Fruit fly (Drosophila melanogaster) whole organism, embryonic: ENCODE data around the gene scny.

ENCODE experiments used
- Atf3 ChIP-seq: fragments of 200-800 bp; sonication (Bioruptor generic); optimal IDR thresholded peaks from 3 replicates; lab custom pipeline; 2016; ENCODE audit warnings: missing biosample characterization, missing genetic modification characterization
- Bteb2 ChIP-seq: fragments of 200-800 bp; sonication (Bioruptor generic); optimal IDR thresholded peaks from 2 replicates; lab custom pipeline; 2016; ENCODE audit warnings: missing biosample characterization, missing genetic modification characterization
- CG10274 ChIP-seq: fragments of 200-800 bp; sonication (Bioruptor generic); optimal IDR thresholded peaks from 3 replicates; lab custom pipeline; 2017; ENCODE audit warnings: missing biosample characterization, mild to moderate bottlenecking, missing genetic modification characterization
- CG10321 ChIP-seq: fragments of 200-800 bp; sonication (Bioruptor generic); IDR thresholded peaks from 2 replicates; pipeline ENCODE4 v1.3.6; 2022; ENCODE audit warnings: missing biosample characterization, missing genetic modification characterization
- CG11398 ChIP-seq: fragments of 200-800 bp; sonication (Bioruptor generic); optimal IDR thresholded peaks from 2 replicates; lab custom pipeline; 2016; ENCODE audit warnings: missing biosample characterization, missing genetic modification characterization
- CG11723 ChIP-seq: fragments of 200-800 bp; sonication (Bioruptor generic); optimal IDR thresholded peaks from 2 replicates; lab custom pipeline; 2017; ENCODE audit warnings: missing biosample characterization, mild to moderate bottlenecking, missing genetic modification characterization
- CG12236 ChIP-seq: fragments of 200-800 bp; sonication (Bioruptor generic); optimal IDR thresholded peaks from 2 replicates; lab custom pipeline; 2016; ENCODE audit warnings: missing biosample characterization, missing genetic modification characterization
- CG14667 ChIP-seq: fragments of 200-800 bp; sonication (Bioruptor generic); IDR thresholded peaks from 2 replicates; pipeline ENCODE4 v1.3.6; 2022; ENCODE audit warnings: missing biosample characterization, missing genetic modification characterization
- CG14710 ChIP-seq: fragments of 200-800 bp; sonication (Bioruptor generic); optimal IDR thresholded peaks from 3 replicates; lab custom pipeline; 2019; ENCODE audit warnings: missing biosample characterization, mild to moderate bottlenecking, missing genetic modification characterization, moderate library complexity
- CG16779 ChIP-seq: fragments of 200-800 bp; sonication (Bioruptor generic); IDR thresholded peaks from 2 replicates; pipeline ENCODE4 v1.3.6; 2022; ENCODE audit warnings: missing biosample characterization, missing genetic modification characterization
- CG18011 ChIP-seq: fragments of 200-800 bp; sonication (Bioruptor generic); optimal IDR thresholded peaks from 2 replicates; lab custom pipeline; 2017; ENCODE audit warnings: missing biosample characterization, missing genetic modification characterization, mild to moderate bottlenecking, moderate library complexity, missing genotype
- CG30431 ChIP-seq: fragments of 200-800 bp; sonication (Bioruptor generic); optimal IDR thresholded peaks from 2 replicates; lab custom pipeline; 2017; ENCODE audit warnings: missing biosample characterization, missing genetic modification characterization
- CG6272 ChIP-seq: fragments of 200-800 bp; sonication (Bioruptor generic); IDR thresholded peaks from 2 replicates; pipeline ENCODE4 v1.3.6; 2022; ENCODE audit warnings: missing biosample characterization, missing genetic modification characterization
- CG6654 ChIP-seq: fragments of 200-800 bp; sonication (Bioruptor generic); optimal IDR thresholded peaks from 2 replicates; lab custom pipeline; 2017; ENCODE audit warnings: missing biosample characterization, mild to moderate bottlenecking, missing genetic modification characterization
- CG8359 ChIP-seq: fragments of 200-800 bp; sonication (Bioruptor generic); optimal IDR thresholded peaks from 2 replicates; lab custom pipeline; 2017; ENCODE audit warnings: missing biosample characterization, mild to moderate bottlenecking, missing genetic modification characterization, borderline replicate concordance
- CG9797 ChIP-seq: fragments of 200-800 bp; sonication (Bioruptor generic); optimal IDR thresholded peaks from 3 replicates; lab custom pipeline; 2018; ENCODE audit warnings: missing biosample characterization, mild to moderate bottlenecking, missing genetic modification characterization
- Chrac-16 ChIP-seq: fragments of 200-800 bp; sonication (Bioruptor generic); optimal IDR thresholded peaks from 3 replicates; lab custom pipeline; 2016; ENCODE audit warnings: missing biosample characterization, missing genetic modification characterization
- D ChIP-seq, 2 experiments: fragments of 200-800 bp in 1 of 2; fragments of >200 bp in 1 of 2; sonication (Bioruptor generic) in 1 of 2; optimal IDR thresholded peaks; 2 replicates in 1 of 2; 3 replicates in 1 of 2; lab custom pipeline; 2017; ENCODE audit warnings: mild to moderate bottlenecking in 1 of 2, missing biosample characterization in 1 of 2, missing genetic modification characterization in 1 of 2, missing genetic modification reagents in 1 of 2
- D19B ChIP-seq: fragments of 200-800 bp; sonication (Bioruptor generic); optimal IDR thresholded peaks from 2 replicates; lab custom pipeline; 2017; ENCODE audit warnings: missing biosample characterization, mild to moderate bottlenecking, missing genetic modification characterization
- Deaf1 ChIP-seq: fragments of 200-800 bp; optimal IDR thresholded peaks from 3 replicates; lab custom pipeline; 2019; ENCODE audit warnings: missing biosample characterization, mild to moderate bottlenecking, missing genetic modification characterization, moderate library complexity
- Dip2 ChIP-seq: fragments of 200-800 bp; sonication (Bioruptor generic); IDR thresholded peaks from 2 replicates; pipeline ENCODE4 v1.3.6; 2022; ENCODE audit warnings: missing biosample characterization, missing genetic modification characterization
- Doc2 ChIP-seq: fragments of 200-800 bp; sonication (Bioruptor generic); IDR thresholded peaks from 2 replicates; pipeline ENCODE4 v1.3.6; 2022; ENCODE audit warnings: missing biosample characterization, missing genetic modification characterization
- Hr78 ChIP-seq, 2 experiments: fragments of 200-800 bp in 1 of 2; fragments of >200 bp in 1 of 2; sonication (Bioruptor generic) in 1 of 2; optimal IDR thresholded peaks; 2 replicates each; lab custom pipeline; 2017 to 2019; ENCODE audit warnings: missing biosample characterization in 2 of 2, missing genetic modification characterization in 2 of 2, mild to moderate bottlenecking in 1 of 2, moderate library complexity in 1 of 2
- Meics ChIP-seq: fragments of 200-800 bp; sonication (Bioruptor generic); optimal IDR thresholded peaks from 2 replicates; lab custom pipeline; 2017; ENCODE audit warnings: missing biosample characterization, mild to moderate bottlenecking, missing genetic modification characterization
- Myb ChIP-seq: fragments of 200-800 bp; sonication (Bioruptor generic); optimal IDR thresholded peaks from 2 replicates; lab custom pipeline; 2016; ENCODE audit warnings: missing biosample characterization, missing genetic modification characterization
- Ptx1 ChIP-seq: fragments of 200-800 bp; sonication (Bioruptor generic); IDR thresholded peaks from 2 replicates; pipeline ENCODE4 v1.3.6; 2022; ENCODE audit warnings: missing biosample characterization, missing genetic modification characterization
- Xrp1 ChIP-seq: fragments of 200-800 bp; sonication (Bioruptor generic); IDR thresholded peaks from 2 replicates; pipeline ENCODE4 v1.3.6; 2022; ENCODE audit warnings: missing biosample characterization, missing genetic modification characterization
- az2 ChIP-seq: fragments of 200-800 bp; sonication (Bioruptor generic); optimal IDR thresholded peaks from 3 replicates; lab custom pipeline; 2016; ENCODE audit warnings: missing biosample characterization, missing genetic modification characterization
- btn ChIP-seq: fragments of 200-800 bp; sonication (Bioruptor generic); optimal IDR thresholded peaks from 2 replicates; lab custom pipeline; 2016; ENCODE audit warnings: missing biosample characterization, missing genetic modification characterization
- cato ChIP-seq: fragments of 200-800 bp; sonication (Bioruptor generic); optimal IDR thresholded peaks from 2 replicates; lab custom pipeline; 2016; ENCODE audit warnings: missing biosample characterization, missing genetic modification characterization, borderline replicate concordance
- ci ChIP-seq: fragments of 200-800 bp; sonication (Bioruptor generic); IDR thresholded peaks from 3 replicates; pipeline ENCODE4 v1.3.6; 2022; ENCODE audit warnings: missing biosample characterization, missing genetic modification characterization
- dati ChIP-seq: fragments of 200-800 bp; sonication (Bioruptor generic); IDR thresholded peaks from 2 replicates; pipeline ENCODE4 v1.3.6; 2022; ENCODE audit warnings: missing biosample characterization, missing genetic modification characterization
- dmrt99B ChIP-seq: fragments of 200-800 bp; sonication (Bioruptor generic); optimal IDR thresholded peaks from 2 replicates; lab custom pipeline; 2018; ENCODE audit warnings: missing biosample characterization, mild to moderate bottlenecking, missing genetic modification characterization, moderate library complexity
- hb ChIP-seq: fragments of 200-800 bp; sonication (Bioruptor generic); IDR thresholded peaks from 3 replicates; pipeline ENCODE4 v1.3.6; 2022; ENCODE audit warnings: missing biosample characterization, missing genetic modification characterization; ENCODE audit not compliant: partially characterized antibody
- hbn ChIP-seq: fragments of 200-800 bp; sonication (Bioruptor generic); IDR thresholded peaks from 2 replicates; pipeline ENCODE4 v1.3.6; 2022; ENCODE audit warnings: missing biosample characterization, missing genetic modification characterization; ENCODE audit not compliant: partially characterized antibody
- hth ChIP-seq: fragments of >200 bp; optimal IDR thresholded peaks from 2 replicates; lab custom pipeline; 2017; ENCODE audit warnings: inconsistent platforms
- lilli ChIP-seq: fragments of 200-800 bp; sonication (Bioruptor generic); optimal IDR thresholded peaks from 3 replicates; lab custom pipeline; 2016; ENCODE audit warnings: missing biosample characterization, missing genetic modification characterization
- lov ChIP-seq, 2 experiments: fragments of 200-800 bp in 1 of 2; fragments of >200 bp in 1 of 2; sonication (Bioruptor generic) in 1 of 2; IDR thresholded peaks in 1 of 2; optimal IDR thresholded peaks in 1 of 2; 2 replicates in 1 of 2; 3 replicates in 1 of 2; pipeline versions ENCODE4 v1.3.6 to Lab custom; 2017 to 2022; ENCODE audit warnings: missing biosample characterization in 1 of 2, missing genetic modification characterization in 1 of 2
- nom ChIP-seq: fragments of 200-800 bp; sonication (Bioruptor generic); optimal IDR thresholded peaks from 2 replicates; lab custom pipeline; 2017; ENCODE audit warnings: missing biosample characterization, missing genetic modification characterization, mild to moderate bottlenecking, moderate library complexity, missing genetic modification reagents
- pho ChIP-seq: fragments of 200-800 bp; sonication (Bioruptor generic); optimal IDR thresholded peaks from 2 replicates; lab custom pipeline; 2016; ENCODE audit warnings: missing biosample characterization, missing genetic modification characterization
- sens ChIP-seq: fragments of 200-800 bp; sonication (Bioruptor generic); peaks from one replicate; lab custom pipeline; 2016; ENCODE audit warnings: missing biosample characterization, missing genetic modification characterization
- seq ChIP-seq: fragments of 200-800 bp; sonication (Bioruptor generic); IDR thresholded peaks from 2 replicates; pipeline ENCODE4 v1.3.6; 2022; ENCODE audit warnings: missing biosample characterization, missing genetic modification characterization
- toy ChIP-seq: fragments of 200-800 bp; sonication (Bioruptor generic); IDR thresholded peaks from 2 replicates; pipeline ENCODE4 v1.3.6; 2022; ENCODE audit warnings: missing biosample characterization, missing genetic modification characterization
- ttk ChIP-seq: fragments of 200-800 bp; sonication (Bioruptor generic); IDR thresholded peaks from 2 replicates; pipeline ENCODE4 v2.1.2; 2022; ENCODE audit warnings: missing biosample characterization, missing genetic modification characterization
- unc-4 ChIP-seq: fragments of 200-800 bp; sonication (Bioruptor generic); IDR thresholded peaks from 2 replicates; pipeline ENCODE4 v1.3.6; 2022; ENCODE audit warnings: missing biosample characterization, missing genetic modification characterization; ENCODE audit not compliant: partially characterized antibody
- vnd ChIP-seq: fragments of 200-800 bp; sonication (Bioruptor generic); IDR thresholded peaks from 3 replicates; pipeline ENCODE4 v1.3.6; 2022; ENCODE audit warnings: missing biosample characterization, missing genetic modification characterization; ENCODE audit not compliant: partially characterized antibody
- vvl ChIP-seq: fragments of 200-800 bp; sonication (Bioruptor generic); IDR thresholded peaks from 2 replicates; pipeline ENCODE4 v1.3.6; 2022; ENCODE audit warnings: missing biosample characterization, missing genetic modification characterization
- wek ChIP-seq: fragments of 200-800 bp; sonication (Bioruptor generic); optimal IDR thresholded peaks from 3 replicates; lab custom pipeline; 2018; ENCODE audit warnings: missing biosample characterization, mild to moderate bottlenecking, missing genetic modification characterization, moderate library complexity
- wor ChIP-seq: fragments of 200-800 bp; sonication (Bioruptor generic); IDR thresholded peaks from 2 replicates; pipeline ENCODE4 v1.3.6; 2022; ENCODE audit warnings: missing biosample characterization, missing genetic modification characterization

The scny gene

dm6 chr3L:5810633-5811341, 42.0 kb downstream of the scny start, which contains the start of the genes S6k and kri (continued):
- TF ChIP-seq CG30431 (GFP tag; lab: Kevin White, UChicago) = no peak
- no peak for TF ChIP-seq Doc2
- TF ChIP-seq CG12236 (GFP tag; lab: Kevin White, UChicago) = no peak
- TF ChIP-seq dmrt99B = no peak
- TF ChIP-seq lov (optimal IDR thresholded peaks at IDR 0.05; lab: Kevin White, UChicago) = no peak
- 0 out of 3 replicates have a peak, but pooled peaks have one; percentile 40 for TF ChIP-seq lov (GFP tag; IDR thresholded peaks at IDR 0.05; lab: Robert Waterston, UW)
- TF ChIP-seq pho = no peak
- TF ChIP-seq CG14667 (GFP tag; lab: Robert Waterston, UW) = no peak
- no peak for TF ChIP-seq CG18011 (GFP tag; lab: Kevin White, UChicago)
- peak; percentile 69 for TF ChIP-seq nom
- TF ChIP-seq wor (GFP tag; lab: Robert Waterston, UW) = no peak
- TF ChIP-seq sens (GFP tag; lab: Kevin White, UChicago) = no peak
- peak in 1 of 2 experiments; percentile 2 for TF ChIP-seq Hr78 (GFP tag; optimal IDR thresholded peaks at IDR 0.05; lab: Kevin White, UChicago)
- 0 out of 2 replicates have a peak, but pooled peaks have one; percentile 16 for TF ChIP-seq Xrp1 (GFP tag; lab: Robert Waterston, UW)
- TF ChIP-seq D (optimal IDR thresholded peaks at IDR 0.05; lab: Kevin White, UChicago) = no peak
- TF ChIP-seq D (GFP tag; optimal IDR thresholded peaks at IDR 0.05; lab: Kevin White, UChicago) = no peak
- peak; percentile 82 for TF ChIP-seq Deaf1
- peak; percentile 16 for TF ChIP-seq Myb
- TF ChIP-seq hth (lab: Kevin White, UChicago) = no peak
- no peak for TF ChIP-seq CG11398
- no peak for TF ChIP-seq CG16779 (GFP tag; lab: Robert Waterston, UW)
- TF ChIP-seq lilli (GFP tag; lab: Kevin White, UChicago) = peak; percentile 7
- TF ChIP-seq Bteb2 (GFP tag; lab: Kevin White, UChicago) = no peak
- no peak for TF ChIP-seq CG8359
- TF ChIP-seq ttk (GFP tag; lab: Robert Waterston, UW) = no peak
- peak; percentile 44; the same call in 1 of the 2 replicates for TF ChIP-seq vvl (GFP tag; lab: Robert Waterston, UW)
- TF ChIP-seq btn (GFP tag; lab: Kevin White, UChicago) = no peak
- no peak for TF ChIP-seq toy (GFP tag; lab: Robert Waterston, UW)
- TF ChIP-seq vnd (GFP tag; lab: Robert Waterston, UW) = 0 out of 3 replicates have a peak, but pooled peaks have one; percentile 37
- peak; percentile 48 for TF ChIP-seq unc-4 (GFP tag; lab: Robert Waterston, UW)
- TF ChIP-seq Dip2 (GFP tag; lab: Robert Waterston, UW) = no peak
- TF ChIP-seq Meics (GFP tag; lab: Kevin White, UChicago) = peak; percentile 32
- TF ChIP-seq D19B (GFP tag; lab: Kevin White, UChicago) = no peak
- TF ChIP-seq Ptx1 (GFP tag; lab: Robert Waterston, UW) = no peak
- TF ChIP-seq hbn = peak; percentile 12; the same call in 1 of the 2 replicates
- TF ChIP-seq hb (GFP tag; lab: Robert Waterston, UW) = no peak
- TF ChIP-seq CG6654 = no peak
- TF ChIP-seq cato (GFP tag; lab: Kevin White, UChicago) = no peak
- TF ChIP-seq CG6272 (GFP tag; lab: Robert Waterston, UW) = no peak
- TF ChIP-seq Atf3 = no peak
- peak; percentile 52 for TF ChIP-seq CG14710 (tag; lab: Kevin White, UChicago)
- TF ChIP-seq CG9797 (GFP tag; lab: Kevin White, UChicago) = peak; percentile 96
- peak; percentile 56 for TF ChIP-seq ci (GFP tag; lab: Robert Waterston, UW)
- no peak for TF ChIP-seq CG10321
- TF ChIP-seq seq = no peak
- no peak for TF ChIP-seq CG11723 (GFP tag; lab: Kevin White, UChicago)
- TF ChIP-seq dati = no peak
- TF ChIP-seq CG10274 (GFP tag; lab: Kevin White, UChicago) = no peak
- TF ChIP-seq az2 (GFP tag; lab: Kevin White, UChicago) = no peak
- TF ChIP-seq Chrac-16 = no peak
- peak; percentile 17 for TF ChIP-seq wek (GFP tag; lab: Kevin White, UChicago)
